Worm (Caenorhabditis elegans) whole organism, young adult: Measurements from ENCODE around the gene F19F10.3.

Experiments used
- F55B11.4 ChIP-seq: sonication (generic microtip); optimal IDR thresholded peaks from 2 replicates; lab custom pipeline; 2016; ENCODE audit warnings: missing compliant biosample characterization, missing genetic modification characterization, borderline replicate concordance; ENCODE audit not compliant: insufficient read depth
- Y67H2A.10 ChIP-seq: fragments of 200-800 bp; sonication (Bioruptor generic); conservative IDR thresholded peaks from 2 replicates; pipeline ENCODE4 v1.3.6; 2022; ENCODE audit warnings: missing genetic modification reagents, missing genetic modification characterization, missing compliant biosample characterization
- let-526 ChIP-seq: fragments of 200-800 bp; sonication (Bioruptor generic); IDR thresholded peaks from 2 replicates; pipeline ENCODE4 v1.3.6; 2022; ENCODE audit warnings: missing genetic modification reagents, missing genetic modification characterization, missing compliant biosample characterization
- lin-54 ChIP-seq: fragments of 200-800 bp; sonication (Bioruptor generic); optimal IDR thresholded peaks from 2 replicates; lab custom pipeline; 2018; ENCODE audit warnings: mild to moderate bottlenecking, missing genetic modification characterization, missing compliant biosample characterization
- lsl-1 ChIP-seq: fragments of 200-800 bp; sonication (Bioruptor generic); optimal IDR thresholded peaks from 2 replicates; lab custom pipeline; 2018; ENCODE audit warnings: mild to moderate bottlenecking, missing genetic modification characterization, moderate library complexity, missing compliant biosample characterization
- unc-130 ChIP-seq: sonication (generic microtip); optimal IDR thresholded peaks from 2 replicates; lab custom pipeline; 2016; ENCODE audit warnings: missing genetic modification reagents, missing genetic modification characterization, missing compliant biosample characterization

DNA sequence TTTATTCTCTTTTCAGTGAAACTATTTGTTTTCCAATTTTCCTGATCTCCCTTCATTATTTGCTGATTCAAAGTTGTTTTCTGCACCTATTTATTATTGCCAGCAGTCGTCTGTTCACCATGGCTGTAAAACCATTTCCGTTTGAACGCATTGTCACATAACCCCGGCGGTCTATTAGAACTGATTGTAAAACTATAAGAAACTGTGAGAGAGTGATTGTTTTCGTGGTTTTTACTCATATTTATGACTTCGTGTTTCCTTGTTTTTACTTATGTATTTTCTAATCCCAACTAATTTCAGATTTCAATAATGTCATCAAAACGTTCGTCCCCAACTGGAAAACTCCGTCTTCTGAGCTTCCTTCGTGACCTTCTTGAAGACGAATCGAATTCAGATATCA, 11.0 kb downstream of the F19F10.3 start, which contains the start of gene F19F10.1:
- TF ChIP-seq let-526 (GFP tag; lab: Robert Waterston, UW) = no peak
- TF ChIP-seq lsl-1 (GFP tag; lab: Kevin White, UChicago) = no peak
- TF ChIP-seq Y67H2A.10 (GFP tag; lab: Robert Waterston, UW) = no peak
- no peak for TF ChIP-seq F55B11.4
- no peak for TF ChIP-seq lin-54 (GFP tag; lab: Kevin White, UChicago)
- no peak for TF ChIP-seq unc-130 (GFP tag; lab: Kevin White, UChicago)
